Worm (Caenorhabditis elegans) whole organism, mixed stage, embryonic: ENCODE measurements around the gene T21E8.4.

Source experiments
- elt-1 ChIP-seq: sonication (generic microtip); optimal IDR thresholded peaks from 2 replicates; lab custom pipeline; 2017; ENCODE audit warnings: missing genetic modification characterization, mild to moderate bottlenecking, missing compliant biosample characterization, antibody characterized with exemption, moderate library complexity, borderline replicate concordance; ENCODE audit not compliant: insufficient read depth
- nhr-12 ChIP-seq: fragments of 150-350 bp; optimal IDR thresholded peaks from 2 replicates; lab custom pipeline; 2014; ENCODE audit warnings: missing biosample characterization, missing genetic modification characterization
- nhr-237 ChIP-seq: fragments of 150-350 bp; optimal IDR thresholded peaks from 2 replicates; lab custom pipeline; 2014; ENCODE audit warnings: missing biosample characterization, missing genetic modification characterization
- unc-62 ChIP-seq: fragments of 150-350 bp; optimal IDR thresholded peaks from 2 replicates; lab custom pipeline; 2014; ENCODE audit warnings: missing biosample characterization, missing genetic modification reagents, missing genetic modification characterization

ce11 chrX:10919613-10920012 lies 39.0 kb downstream of the T21E8.4 start, which contains the start of gene nstp-9:
- no peak for TF ChIP-seq nhr-237
- no peak for TF ChIP-seq nhr-12
- TF ChIP-seq unc-62 (GFP tag; lab: Kevin White, UChicago), result no peak
- TF ChIP-seq elt-1 (tag; lab: Kevin White, UChicago), result no peak
